Fruit fly (Drosophila melanogaster) whole organism, embryonic: ENCODE measurements around the gene slpr.

Experiments used
- CG1024 ChIP-seq: fragments of 200-800 bp; sonication (Bioruptor generic); IDR thresholded peaks from 2 replicates; pipeline ENCODE4 v1.3.6; 2022; ENCODE audit warnings: missing biosample characterization, missing genetic modification characterization
- CG10267 ChIP-seq: fragments of 200-800 bp; sonication (Bioruptor generic); optimal IDR thresholded peaks from 2 replicates; lab custom pipeline; 2018; ENCODE audit warnings: missing biosample characterization, mild to moderate bottlenecking, missing genetic modification characterization, moderate library complexity
- CG10274 ChIP-seq: fragments of 200-800 bp; sonication (Bioruptor generic); optimal IDR thresholded peaks from 3 replicates; lab custom pipeline; 2017; ENCODE audit warnings: missing biosample characterization, mild to moderate bottlenecking, missing genetic modification characterization
- CG10321 ChIP-seq: fragments of 200-800 bp; sonication (Bioruptor generic); IDR thresholded peaks from 2 replicates; pipeline ENCODE4 v1.3.6; 2022; ENCODE audit warnings: missing biosample characterization, missing genetic modification characterization
- CG10565 ChIP-seq: fragments of 200-800 bp; sonication (Bioruptor generic); optimal IDR thresholded peaks from 3 replicates; lab custom pipeline; 2016; ENCODE audit warnings: missing biosample characterization, mild to moderate bottlenecking, missing genetic modification characterization
- CG11247 ChIP-seq: fragments of 200-800 bp; sonication (Bioruptor generic); IDR thresholded peaks from 2 replicates; pipeline ENCODE4 v1.3.6; 2022; ENCODE audit warnings: missing biosample characterization, missing genetic modification characterization
- CG11560 ChIP-seq: fragments of 200-800 bp; sonication (Bioruptor generic); IDR thresholded peaks from 3 replicates; pipeline ENCODE4 v1.3.6; 2022; ENCODE audit warnings: missing biosample characterization, missing genetic modification characterization
- CG12391 ChIP-seq: fragments of 200-800 bp; sonication (Bioruptor generic); optimal IDR thresholded peaks from 3 replicates; lab custom pipeline; 2018; ENCODE audit warnings: missing biosample characterization, mild to moderate bottlenecking, missing genetic modification characterization, moderate library complexity
- CG13287 ChIP-seq: fragments of 200-800 bp; sonication (Bioruptor generic); IDR thresholded peaks from 2 replicates; pipeline ENCODE4 v1.3.6; 2022; ENCODE audit warnings: missing biosample characterization, missing genetic modification characterization; ENCODE audit not compliant: partially characterized antibody
- CG15514 ChIP-seq: fragments of 200-800 bp; sonication (Bioruptor generic); optimal IDR thresholded peaks from 3 replicates; lab custom pipeline; 2017; ENCODE audit warnings: missing biosample characterization, missing genetic modification characterization, mild to moderate bottlenecking, moderate library complexity, missing genetic modification reagents
- CG17829 ChIP-seq: fragments of 200-800 bp; optimal IDR thresholded peaks from 2 replicates; lab custom pipeline; 2019; ENCODE audit warnings: missing biosample characterization, mild to moderate bottlenecking, missing genetic modification characterization, moderate library complexity
- CG2202 ChIP-seq: fragments of 200-800 bp; sonication (Bioruptor generic); optimal IDR thresholded peaks from 2 replicates; lab custom pipeline; 2018; ENCODE audit warnings: missing biosample characterization, mild to moderate bottlenecking, missing genetic modification characterization
- CG2712 ChIP-seq: fragments of 200-800 bp; optimal IDR thresholded peaks from 3 replicates; lab custom pipeline; 2019; ENCODE audit warnings: missing biosample characterization, mild to moderate bottlenecking, missing genetic modification characterization, moderate library complexity
- CG30403 ChIP-seq: fragments of 200-800 bp; sonication (Bioruptor generic); optimal IDR thresholded peaks from 3 replicates; lab custom pipeline; 2016; ENCODE audit warnings: missing biosample characterization, missing genetic modification characterization
- CG3163 ChIP-seq: fragments of 200-800 bp; sonication (Bioruptor generic); optimal IDR thresholded peaks from 3 replicates; lab custom pipeline; 2016; ENCODE audit warnings: missing biosample characterization, missing genetic modification characterization
- CG32767 ChIP-seq: fragments of 200-800 bp; sonication (Bioruptor generic); IDR thresholded peaks from 2 replicates; pipeline ENCODE4 v1.3.6; 2022; ENCODE audit warnings: missing biosample characterization, missing genetic modification characterization
- CG3995 ChIP-seq: fragments of 200-800 bp; sonication (Bioruptor generic); optimal IDR thresholded peaks from 3 replicates; lab custom pipeline; 2016; ENCODE audit warnings: missing biosample characterization, missing genetic modification characterization
- CG8290 ChIP-seq, 3 experiments: fragments of 200-800 bp; sonication (Bioruptor generic); optimal IDR thresholded peaks; 2 replicates each; lab custom pipeline; 2016 to 2019; ENCODE audit warnings: missing biosample characterization in 3 of 3, missing genetic modification characterization in 3 of 3, mild to moderate bottlenecking in 2 of 3, moderate library complexity in 1 of 3
- D19A ChIP-seq: fragments of 200-800 bp; optimal IDR thresholded peaks from 3 replicates; lab custom pipeline; 2019; ENCODE audit warnings: missing biosample characterization, mild to moderate bottlenecking, missing genetic modification characterization, moderate library complexity
- Dfd ChIP-seq, 2 experiments: fragments of >200 bp; optimal IDR thresholded peaks; 2 replicates each; lab custom pipeline; 2017; ENCODE audit warnings: missing biosample characterization in 2 of 2, missing genetic modification characterization in 2 of 2
- Dp ChIP-seq: fragments of 200-800 bp; sonication (Bioruptor generic); optimal IDR thresholded peaks from 2 replicates; lab custom pipeline; 2018; ENCODE audit warnings: missing biosample characterization, mild to moderate bottlenecking, missing genetic modification characterization, moderate library complexity
- E2f1 ChIP-seq: fragments of 200-800 bp; sonication (Bioruptor generic); IDR thresholded peaks from 2 replicates; pipeline ENCODE4 v1.3.6; 2022; ENCODE audit warnings: missing biosample characterization, missing genetic modification characterization
- Elba2 ChIP-seq: fragments of 200-800 bp; sonication (Bioruptor generic); optimal IDR thresholded peaks from 3 replicates; lab custom pipeline; 2016; ENCODE audit warnings: missing biosample characterization, missing genetic modification characterization
- Ets65A ChIP-seq: fragments of 200-800 bp; sonication (Bioruptor generic); peaks from one replicate; lab custom pipeline; 2016; ENCODE audit warnings: missing biosample characterization, missing genetic modification characterization
- Fer1 ChIP-seq: fragments of 200-800 bp; sonication (Bioruptor generic); optimal IDR thresholded peaks from 2 replicates; lab custom pipeline; 2017; ENCODE audit warnings: missing biosample characterization, mild to moderate bottlenecking, missing genetic modification characterization
- Hand ChIP-seq: fragments of 200-800 bp; sonication (Bioruptor generic); optimal IDR thresholded peaks from 2 replicates; lab custom pipeline; 2017; ENCODE audit warnings: mild to moderate bottlenecking, missing biosample characterization, missing genetic modification reagents, missing genetic modification characterization
- Hr3 ChIP-seq: fragments of 200-800 bp; sonication (Bioruptor generic); optimal IDR thresholded peaks from 3 replicates; lab custom pipeline; 2016; ENCODE audit warnings: missing biosample characterization, missing genetic modification characterization
- Lhr ChIP-seq: fragments of 200-800 bp; sonication (Bioruptor generic); optimal IDR thresholded peaks from 3 replicates; lab custom pipeline; 2017; ENCODE audit warnings: mild to moderate bottlenecking, missing biosample characterization, missing genetic modification reagents, missing genetic modification characterization
- MBD-R2 ChIP-seq: fragments of 200-800 bp; sonication (Bioruptor generic); IDR thresholded peaks from 2 replicates; pipeline ENCODE4 v1.3.6; 2022; ENCODE audit warnings: missing biosample characterization, missing genetic modification characterization
- Nf-YB ChIP-seq: fragments of 200-800 bp; sonication (Bioruptor generic); optimal IDR thresholded peaks from 3 replicates; lab custom pipeline; 2019; ENCODE audit warnings: missing biosample characterization, mild to moderate bottlenecking, missing genetic modification characterization, moderate library complexity
- Rfx ChIP-seq: fragments of 200-800 bp; sonication (Bioruptor generic); IDR thresholded peaks from 2 replicates; pipeline ENCODE4 v1.3.6; 2022; ENCODE audit warnings: missing biosample characterization, missing genetic modification characterization
- Sin3A ChIP-seq: fragments of >200 bp; optimal IDR thresholded peaks from 2 replicates; lab custom pipeline; 2018
- Sry-δ ChIP-seq: fragments of 200-800 bp; sonication (Bioruptor generic); optimal IDR thresholded peaks from 2 replicates; lab custom pipeline; 2016; ENCODE audit warnings: missing biosample characterization, missing genetic modification characterization
- Xrp1 ChIP-seq: fragments of 200-800 bp; sonication (Bioruptor generic); IDR thresholded peaks from 2 replicates; pipeline ENCODE4 v1.3.6; 2022; ENCODE audit warnings: missing biosample characterization, missing genetic modification characterization
- ab ChIP-seq: fragments of 200-800 bp; sonication (Bioruptor generic); optimal IDR thresholded peaks from 2 replicates; lab custom pipeline; 2016; ENCODE audit warnings: missing biosample characterization, missing genetic modification characterization
- ash1 ChIP-seq: fragments of 200-800 bp; sonication (Bioruptor generic); optimal IDR thresholded peaks from 2 replicates; lab custom pipeline; 2018; ENCODE audit warnings: missing biosample characterization, mild to moderate bottlenecking, missing genetic modification characterization
- cas ChIP-seq: fragments of 200-800 bp; sonication (Bioruptor generic); IDR thresholded peaks from 2 replicates; pipeline ENCODE4 v1.3.6; 2022; ENCODE audit warnings: missing biosample characterization, missing genetic modification characterization
- dimm ChIP-seq: fragments of 200-800 bp; sonication (Bioruptor generic); IDR thresholded peaks from 2 replicates; pipeline ENCODE4 v1.3.6; 2022; ENCODE audit warnings: missing biosample characterization, missing genetic modification characterization
- gfzf ChIP-seq: fragments of 200-800 bp; sonication (Bioruptor generic); optimal IDR thresholded peaks from 2 replicates; lab custom pipeline; 2016; ENCODE audit warnings: missing biosample characterization, mild to moderate bottlenecking, missing genetic modification characterization, moderate library complexity
- gt ChIP-seq: fragments of 200-800 bp; sonication (Bioruptor generic); IDR thresholded peaks from 2 replicates; pipeline ENCODE4 v1.3.6; 2022; ENCODE audit warnings: missing biosample characterization, missing genetic modification characterization
- insv ChIP-seq, 2 experiments: fragments of 200-800 bp; sonication (Bioruptor generic); optimal IDR thresholded peaks; 3 replicates each; lab custom pipeline; 2016 to 2018; ENCODE audit warnings: missing biosample characterization in 2 of 2, missing genetic modification characterization in 2 of 2
- lov ChIP-seq, 2 experiments: fragments of 200-800 bp in 1 of 2; fragments of >200 bp in 1 of 2; sonication (Bioruptor generic) in 1 of 2; IDR thresholded peaks in 1 of 2; optimal IDR thresholded peaks in 1 of 2; 2 replicates in 1 of 2; 3 replicates in 1 of 2; pipeline versions ENCODE4 v1.3.6 to Lab custom; 2017 to 2022; ENCODE audit warnings: missing biosample characterization in 1 of 2, missing genetic modification characterization in 1 of 2
- luna ChIP-seq: fragments of 200-800 bp; sonication (Bioruptor generic); optimal IDR thresholded peaks from 2 replicates; lab custom pipeline; 2016; ENCODE audit warnings: missing biosample characterization, missing genetic modification characterization
- pho ChIP-seq: fragments of 200-800 bp; sonication (Bioruptor generic); optimal IDR thresholded peaks from 2 replicates; lab custom pipeline; 2016; ENCODE audit warnings: missing biosample characterization, missing genetic modification characterization
- pzg ChIP-seq: fragments of 200-800 bp; sonication (Bioruptor generic); optimal IDR thresholded peaks from 3 replicates; lab custom pipeline; 2018; ENCODE audit warnings: missing biosample characterization, mild to moderate bottlenecking, missing genetic modification characterization, moderate library complexity
- row ChIP-seq: fragments of 200-800 bp; sonication (Bioruptor generic); IDR thresholded peaks from 3 replicates; pipeline ENCODE4 v1.3.6; 2022; ENCODE audit warnings: missing biosample characterization, missing genetic modification characterization
- schlank ChIP-seq: fragments of 200-800 bp; sonication (Bioruptor generic); optimal IDR thresholded peaks from 2 replicates; lab custom pipeline; 2018; ENCODE audit warnings: missing biosample characterization, mild to moderate bottlenecking, missing genetic modification characterization
- sd ChIP-seq: fragments of 200-800 bp; sonication (Bioruptor generic); optimal IDR thresholded peaks from 3 replicates; lab custom pipeline; 2018; ENCODE audit warnings: missing biosample characterization, mild to moderate bottlenecking, missing genetic modification characterization, moderate library complexity
- slp2 ChIP-seq: fragments of 200-800 bp; sonication (Bioruptor generic); optimal IDR thresholded peaks from 2 replicates; lab custom pipeline; 2016; ENCODE audit warnings: missing biosample characterization, missing genetic modification characterization
- unc-4 ChIP-seq: fragments of 200-800 bp; sonication (Bioruptor generic); IDR thresholded peaks from 2 replicates; pipeline ENCODE4 v1.3.6; 2022; ENCODE audit warnings: missing biosample characterization, missing genetic modification characterization; ENCODE audit not compliant: partially characterized antibody
- vnd ChIP-seq: fragments of 200-800 bp; sonication (Bioruptor generic); IDR thresholded peaks from 3 replicates; pipeline ENCODE4 v1.3.6; 2022; ENCODE audit warnings: missing biosample characterization, missing genetic modification characterization; ENCODE audit not compliant: partially characterized antibody

The slpr gene

DNA sequence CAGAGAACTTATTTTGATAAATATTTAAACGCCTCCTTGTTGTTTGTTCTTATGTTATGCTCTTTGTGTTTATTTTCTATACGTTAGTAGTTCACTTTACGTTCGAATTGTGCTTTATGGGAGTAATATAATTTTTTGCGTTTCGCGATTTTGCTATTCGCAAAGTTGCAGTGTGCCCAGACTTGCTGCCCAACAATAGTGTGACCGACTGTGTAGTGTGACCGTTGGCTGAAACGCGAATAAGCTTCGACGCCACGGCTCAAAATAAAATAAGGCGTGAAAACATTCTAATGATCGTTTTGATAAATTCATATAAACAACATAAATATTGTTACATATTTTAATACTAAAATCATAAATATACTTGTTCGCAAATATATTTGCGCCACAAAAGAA, 34.9 kb downstream of the slpr start, which contains the start of gene Smox:
Gene Smox, minus strand, starts transcription at position 213 of the 396 bp plus-strand sequence.
- TF ChIP-seq D19A (tag; lab: Kevin White, UChicago) (no peak), Hr3 (GFP tag; lab: Kevin White, UChicago) (no peak), Rfx (no peak), CG10321 (no peak), CG2202 (no peak), CG12391 (peak; percentile 4), unc-4 (GFP tag; lab: Robert Waterston, UW) (no peak), Ets65A (GFP tag; lab: Kevin White, UChicago) (no peak), dimm (GFP tag; lab: Robert Waterston, UW) (no peak), sd (no peak), Sry-δ (peak; percentile 6), pzg (GFP tag; lab: Kevin White, UChicago) (peak; percentile 73), pho (GFP tag; lab: Kevin White, UChicago) (no peak), Xrp1 (GFP tag; lab: Robert Waterston, UW) (no peak), cas (GFP tag; lab: Robert Waterston, UW) (no peak), insv (GFP tag; optimal IDR thresholded peaks at IDR 0.05; lab: Kevin White, UChicago) (no peak), Elba2 (GFP tag; lab: Kevin White, UChicago) (peak; percentile 28), CG10267 (tag; lab: Kevin White, UChicago) (peak; percentile 54), CG11560 (tag; lab: Robert Waterston, UW) (no peak), Nf-YB (GFP tag; lab: Kevin White, UChicago) (no peak), MBD-R2 (GFP tag; lab: Robert Waterston, UW) (peak; percentile 43), CG30403 (no peak), Dfd (GFP tag; optimal IDR thresholded peaks at IDR 0.05; lab: Kevin White, UChicago) (no peak), CG15514 (GFP tag; lab: Kevin White, UChicago) (peak; percentile 22), CG3995 (GFP tag; lab: Kevin White, UChicago) (peak; percentile 48), Lhr (peak; percentile 53), schlank (tag; lab: Kevin White, UChicago) (no peak), row (0 out of 3 replicates have a peak, but pooled peaks have one; percentile 36), CG13287 (GFP tag; lab: Robert Waterston, UW) (peak; percentile 37), gt (GFP tag; lab: Robert Waterston, UW) (no peak), Sin3A (lab: Kevin White, UChicago) (peak; percentile 25), E2f1 (GFP tag; lab: Robert Waterston, UW) (no peak), luna (GFP tag; lab: Kevin White, UChicago) (no peak), ab (GFP tag; lab: Kevin White, UChicago) (no peak), Dp (GFP tag; lab: Kevin White, UChicago) (peak; percentile 18), gfzf (peak; percentile 87), CG10565 (GFP tag; lab: Kevin White, UChicago) (no peak), CG3163 (GFP tag; lab: Kevin White, UChicago) (no peak), CG8290 (GFP tag; optimal IDR thresholded peaks at IDR 0.05; lab: Kevin White, UChicago) (no peak), CG8290 (tag; optimal IDR thresholded peaks at IDR 0.05; lab: Kevin White, UChicago) (peak in 1 of 2 experiments; percentile 5), Hand (GFP tag; lab: Kevin White, UChicago) (no peak), lov (optimal IDR thresholded peaks at IDR 0.05; lab: Kevin White, UChicago) (no peak), lov (GFP tag; IDR thresholded peaks at IDR 0.05; lab: Robert Waterston, UW) (no peak), Fer1 (no peak), CG11247 (GFP tag; lab: Robert Waterston, UW) (no peak), ash1 (no peak), slp2 (GFP tag; lab: Kevin White, UChicago) (no peak), CG10274 (GFP tag; lab: Kevin White, UChicago) (no peak), CG32767 (GFP tag; lab: Robert Waterston, UW) (no peak), vnd (GFP tag; lab: Robert Waterston, UW) (no peak), CG17829 (tag; lab: Kevin White, UChicago) (peak; percentile 21), CG2712 (tag; lab: Kevin White, UChicago) (peak; percentile 1), CG1024 (GFP tag; lab: Robert Waterston, UW) (no peak)
